Worm (Caenorhabditis elegans): Measurements from ENCODE around the gene T06C12.11.
"Not testable (repeated sequence)": the region's sequence is repeated elsewhere in the genome, so short reads cannot be mapped to it uniquely, and the experiment has no call there.

T06C12.11 gene

ce11 chrV:15892696-15893095, at the start of gene T06C12.11:
TSS of gene T06C12.11 (plus strand) at chrV:15892996.
- TF ChIP-seq mls-2 (tag; optimal IDR thresholded peaks at IDR 0.05) = no peak
- no peak for TF ChIP-seq sem-2 (GFP tag; optimal IDR thresholded peaks at IDR 0.05)
- TF ChIP-seq nhr-237 (tag; optimal IDR thresholded peaks at IDR 0.05) = no peak
- no peak for TF ChIP-seq bed-3 (GFP tag; optimal IDR thresholded peaks at IDR 0.05)
- TF ChIP-seq blmp-1 (tag; optimal IDR thresholded peaks at IDR 0.05) = no peak
- no peak for TF ChIP-seq elt-3 (tag; optimal IDR thresholded peaks at IDR 0.05)
- no peak for TF ChIP-seq mab-5 (tag; optimal IDR thresholded peaks at IDR 0.05)
- TF ChIP-seq sptf-1 (tag; optimal IDR thresholded peaks at IDR 0.05) = no peak
- TF ChIP-seq zip-8 (tag; optimal IDR thresholded peaks at IDR 0.05) = no peak

ce11 chrV:15850276-15850811, 42.5 kb upstream of the T06C12.11 start, which contains the start of gene srh-147:
TSS of gene srh-147 (minus strand) at chrV:15850326.
- TF ChIP-seq bed-3 (GFP tag; optimal IDR thresholded peaks at IDR 0.05); tbx-8 (GFP tag; optimal IDR thresholded peaks at IDR 0.05); cnd-1 (tag; optimal IDR thresholded peaks at IDR 0.05): not testable (repeated sequence)

ce11 chrV:15858292-15858691, 34.5 kb upstream of the T06C12.11 start, which contains the start of gene srh-148:
TSS of gene srh-148 (minus strand) at chrV:15858392.
- no peak for TF ChIP-seq M03D4.4 (tag; optimal IDR thresholded peaks at IDR 0.05)
- no peak for TF ChIP-seq snpc-4 (tag; optimal IDR thresholded peaks at IDR 0.05)
- no peak for TF ChIP-seq unc-62 (GFP tag; optimal IDR thresholded peaks at IDR 0.05)
- no peak for TF ChIP-seq elt-3 (tag; optimal IDR thresholded peaks at IDR 0.05)
- no peak for TF ChIP-seq zip-8 (tag; optimal IDR thresholded peaks at IDR 0.05)
- no peak for TF ChIP-seq unc-39 (tag; optimal IDR thresholded peaks at IDR 0.05)
- TF ChIP-seq ces-1 (GFP tag; optimal IDR thresholded peaks at IDR 0.05) = no peak
- TF ChIP-seq cnd-1 (tag; optimal IDR thresholded peaks at IDR 0.05) = no peak
- TF ChIP-seq mab-5 (tag; optimal IDR thresholded peaks at IDR 0.05) = no peak
- TF ChIP-seq mls-2 (tag; optimal IDR thresholded peaks at IDR 0.05) = no peak
- no peak for TF ChIP-seq nhr-2 (tag; optimal IDR thresholded peaks at IDR 0.05)
- no peak for TF ChIP-seq nhr-76 (tag; optimal IDR thresholded peaks at IDR 0.05)
- TF ChIP-seq ceh-43 (GFP tag; optimal IDR thresholded peaks at IDR 0.05) = no peak
- TF ChIP-seq hlh-1 (tag; optimal IDR thresholded peaks at IDR 0.05) = no peak
- TF ChIP-seq pha-4 (tag; optimal IDR thresholded peaks at IDR 0.05) = no peak
- TF ChIP-seq mep-1 (tag; optimal IDR thresholded peaks at IDR 0.05) = no peak

ce11 chrV:15862599-15862998, 30.2 kb upstream of the T06C12.11 start, which contains the start of gene srz-12:
TSS of gene srz-12 (minus strand) at chrV:15862699.
- TF ChIP-seq tbx-8 (GFP tag; optimal IDR thresholded peaks at IDR 0.05) (no peak), M03D4.4 (tag; optimal IDR thresholded peaks at IDR 0.05) (no peak), ces-1 (GFP tag; optimal IDR thresholded peaks at IDR 0.05) (no peak), cnd-1 (tag; optimal IDR thresholded peaks at IDR 0.05) (no peak), ztf-11 (tag; optimal IDR thresholded peaks at IDR 0.05) (no peak), sem-2 (GFP tag; optimal IDR thresholded peaks at IDR 0.05) (no peak), lin-32 (GFP tag; optimal IDR thresholded peaks at IDR 0.05) (no peak), mab-5 (tag; optimal IDR thresholded peaks at IDR 0.05) (no peak), nhr-76 (tag; optimal IDR thresholded peaks at IDR 0.05) (no peak), drap-1 (GFP tag; optimal IDR thresholded peaks at IDR 0.05) (no peak), mls-2 (tag; optimal IDR thresholded peaks at IDR 0.05) (no peak), ceh-43 (GFP tag; optimal IDR thresholded peaks at IDR 0.05) (no peak), nhr-2 (tag; optimal IDR thresholded peaks at IDR 0.05) (no peak), unc-62 (GFP tag; optimal IDR thresholded peaks at IDR 0.05) (no peak), zip-8 (tag; optimal IDR thresholded peaks at IDR 0.05) (no peak), lin-13 (tag; optimal IDR thresholded peaks at IDR 0.05) (no peak), snpc-4 (tag; optimal IDR thresholded peaks at IDR 0.05) (no peak), ceh-83 (GFP tag; optimal IDR thresholded peaks at IDR 0.05) (no peak), mep-1 (tag; optimal IDR thresholded peaks at IDR 0.05) (no peak), flh-1 (GFP tag; optimal IDR thresholded peaks at IDR 0.05) (no peak)

ce11 chrV:15863042-15863441, 29.8 kb upstream of the T06C12.11 start, which contains the start of gene srh-299:
TSS of gene srh-299 (plus strand) at chrV:15863342.
- TF ChIP-seq nhr-12 (tag; optimal IDR thresholded peaks at IDR 0.05) = no peak
- TF ChIP-seq ceh-39 (tag; optimal IDR thresholded peaks at IDR 0.05) = no peak
- TF ChIP-seq elt-3 (tag; optimal IDR thresholded peaks at IDR 0.05) = no peak
- TF ChIP-seq ceh-43 (GFP tag; optimal IDR thresholded peaks at IDR 0.05) = no peak
- TF ChIP-seq hlh-1 (tag; optimal IDR thresholded peaks at IDR 0.05) = no peak
- TF ChIP-seq pha-4 (tag; optimal IDR thresholded peaks at IDR 0.05) = no peak
- no peak for TF ChIP-seq unc-120 (tag; optimal IDR thresholded peaks at IDR 0.05; ENCODE audit: poor library complexity, severe bottlenecking)
- no peak for TF ChIP-seq ham-2 (GFP tag; optimal IDR thresholded peaks at IDR 0.05)
